Worm (Caenorhabditis elegans): ENCODE data around the gene Y43F8B.20.

DNA sequence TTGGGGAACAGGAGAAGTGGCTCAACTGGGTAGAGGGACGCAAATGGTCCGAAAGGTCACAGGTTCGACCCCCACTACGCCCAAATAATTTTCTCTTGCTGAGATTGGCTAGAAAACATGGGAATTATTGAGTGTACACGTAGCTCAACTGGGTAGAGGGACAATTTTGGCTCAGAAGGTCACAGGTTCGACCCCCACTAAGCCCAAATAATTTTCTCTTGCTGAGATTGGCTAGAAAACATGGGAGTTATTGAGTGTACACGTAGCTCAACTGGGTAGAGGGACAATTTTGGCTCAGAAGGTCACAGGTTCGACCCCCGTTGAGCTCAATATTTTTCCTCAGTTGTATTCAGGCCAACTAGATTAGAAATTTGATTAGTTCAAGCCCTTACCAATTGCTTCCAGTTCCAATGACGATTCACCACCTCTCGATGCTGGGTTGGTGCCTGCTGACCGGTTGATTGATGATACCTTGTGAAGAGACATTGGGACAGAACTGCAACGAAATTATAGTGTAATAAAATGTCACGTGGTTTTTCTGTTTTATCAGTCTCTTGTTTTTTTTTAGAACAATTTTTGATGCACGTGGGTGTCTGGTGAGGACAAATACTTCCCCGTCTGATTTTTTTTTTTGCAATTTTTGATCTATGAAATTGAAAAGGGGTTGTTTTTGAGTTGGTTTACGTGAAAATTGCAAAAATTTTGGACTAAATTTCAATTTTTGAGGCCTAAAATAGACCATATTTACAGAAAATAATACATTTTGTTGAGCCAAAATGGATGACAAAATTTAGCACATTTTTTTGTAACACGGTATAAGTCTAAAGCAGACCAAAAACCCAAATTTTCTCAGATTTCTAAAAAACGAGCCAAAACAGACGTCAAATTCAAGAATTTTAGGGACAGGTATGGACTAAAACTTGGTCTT, 28.0 kb downstream of the Y43F8B.20 start:
- TF ChIP-seq ztf-29 (GFP tag; IDR thresholded peaks at IDR 0.05) (no peak), flt-1 (GFP tag; IDR thresholded peaks at IDR 0.05) (no peak), klf-2 (GFP tag; conservative IDR thresholded peaks at IDR 0.05) (no peak), T22C8.4 (GFP tag; IDR thresholded peaks at IDR 0.05) (no peak), cog-1 (tag; optimal IDR thresholded peaks at IDR 0.05) (no peak), tab-1 (GFP tag; IDR thresholded peaks at IDR 0.05) (0 out of 2 replicates have a peak, but pooled peaks have one; percentile 50), ref-1 (GFP tag; conservative IDR thresholded peaks at IDR 0.05) (no peak), med-1 (GFP tag; optimal IDR thresholded peaks at IDR 0.05; ENCODE audit: insufficient read depth) (no peak)

Data from whole organism, midembryonic.